Worm (Caenorhabditis elegans) whole organism, young adult: ENCODE measurements around the gene cope-1.
A peak's percentile ranks its signal among the peaks of the same experiment; 100 is the strongest.

Source experiments
- F10E7.11 ChIP-seq: sonication (generic microtip); optimal IDR thresholded peaks from 2 replicates; lab custom pipeline; 2017; ENCODE audit warnings: mild to moderate bottlenecking, missing genetic modification characterization, moderate library complexity, missing compliant biosample characterization
- F33H1.4 ChIP-seq: fragments of 200-800 bp; sonication (Bioruptor generic); IDR thresholded peaks from 2 replicates; pipeline ENCODE4 v1.3.6; 2022; ENCODE audit warnings: missing genetic modification reagents, missing genetic modification characterization, missing compliant biosample characterization
- K11D2.4 ChIP-seq: fragments of 200-800 bp; sonication (Bioruptor generic); IDR thresholded peaks from 2 replicates; pipeline ENCODE4 v1.3.6; 2022; ENCODE audit warnings: missing genetic modification reagents, missing genetic modification characterization, missing compliant biosample characterization
- T07F8.4 ChIP-seq: sonication (generic microtip); optimal IDR thresholded peaks from 2 replicates; lab custom pipeline; 2016; ENCODE audit warnings: mild to moderate bottlenecking, missing genetic modification characterization, moderate library complexity, missing compliant biosample characterization
- Y53F4B.3 ChIP-seq: fragments of 200-800 bp; sonication (Bioruptor generic); IDR thresholded peaks from 2 replicates; pipeline ENCODE4 v1.3.6; 2022; ENCODE audit warnings: missing genetic modification reagents, missing genetic modification characterization, missing compliant biosample characterization
- Y95B8A.8 ChIP-seq: fragments of 200-800 bp; sonication (Bioruptor generic); IDR thresholded peaks from 2 replicates; pipeline ENCODE4 v1.3.6; 2022; ENCODE audit warnings: missing genetic modification reagents, missing genetic modification characterization, missing compliant biosample characterization
- akir-1 ChIP-seq: fragments of 200-800 bp; sonication (Bioruptor generic); optimal IDR thresholded peaks from 2 replicates; lab custom pipeline; 2018; ENCODE audit warnings: mild to moderate bottlenecking, missing genetic modification characterization, moderate library complexity, missing compliant biosample characterization
- aptf-3 ChIP-seq: fragments of 200-800 bp; sonication (Bioruptor generic); IDR thresholded peaks from 2 replicates; pipeline ENCODE4 v1.3.6; 2022; ENCODE audit warnings: missing genetic modification characterization, missing compliant biosample characterization
- athp-1 ChIP-seq: sonication (generic microtip); optimal IDR thresholded peaks from 2 replicates; lab custom pipeline; 2017; ENCODE audit warnings: mild to moderate bottlenecking, missing genetic modification characterization, missing compliant biosample characterization
- attf-3 ChIP-seq: fragments of 200-800 bp; sonication (Bioruptor generic); conservative IDR thresholded peaks from 2 replicates; pipeline ENCODE4 v1.3.6; 2022; ENCODE audit warnings: missing genetic modification reagents, missing genetic modification characterization, missing compliant biosample characterization
- bed-1 ChIP-seq: fragments of 200-800 bp; sonication (Bioruptor generic); IDR thresholded peaks from 2 replicates; pipeline ENCODE4 v1.3.6; 2022; ENCODE audit warnings: missing genetic modification reagents, missing genetic modification characterization, missing compliant biosample characterization
- cebp-2 ChIP-seq: fragments of 200-800 bp; sonication (Bioruptor generic); IDR thresholded peaks from 2 replicates; pipeline ENCODE4 v1.3.6; 2022; ENCODE audit warnings: missing genetic modification characterization, missing compliant biosample characterization
- ceh-100 ChIP-seq: fragments of 200-800 bp; sonication (Bioruptor generic); IDR thresholded peaks from 2 replicates; pipeline ENCODE4 v1.3.6; 2022; ENCODE audit warnings: missing genetic modification reagents, missing genetic modification characterization, missing compliant biosample characterization
- ceh-40 ChIP-seq: fragments of 200-800 bp; sonication (Bioruptor generic); IDR thresholded peaks from 2 replicates; pipeline ENCODE4 v1.3.6; 2022; ENCODE audit warnings: missing genetic modification characterization, missing compliant biosample characterization
- dox-1 ChIP-seq: fragments of 200-800 bp; sonication (Bioruptor generic); IDR thresholded peaks from 2 replicates; pipeline ENCODE4 v1.3.6; 2022; ENCODE audit warnings: missing genetic modification reagents, missing genetic modification characterization, missing compliant biosample characterization
- dpl-1 ChIP-seq: fragments of 150-350 bp; optimal IDR thresholded peaks from 2 replicates; lab custom pipeline; 2014; ENCODE audit warnings: missing biosample characterization, missing genetic modification reagents, missing genetic modification characterization
- efl-1 ChIP-seq: fragments of 150-350 bp; optimal IDR thresholded peaks from 2 replicates; lab custom pipeline; 2014; ENCODE audit warnings: missing biosample characterization, missing genetic modification reagents, missing genetic modification characterization
- egl-18 ChIP-seq: fragments of 200-800 bp; sonication (Bioruptor generic); IDR thresholded peaks from 2 replicates; pipeline ENCODE4 v1.3.6; 2022; ENCODE audit warnings: missing genetic modification reagents, missing genetic modification characterization, missing compliant biosample characterization
- egrh-3 ChIP-seq: fragments of 200-800 bp; sonication (Bioruptor generic); IDR thresholded peaks from 2 replicates; pipeline ENCODE4 v1.3.6; 2022; ENCODE audit warnings: missing genetic modification reagents, missing genetic modification characterization, missing compliant biosample characterization
- ekl-4 ChIP-seq: fragments of 200-800 bp; sonication (Bioruptor generic); IDR thresholded peaks from 2 replicates; pipeline ENCODE4 v1.3.6; 2022; ENCODE audit warnings: missing genetic modification reagents, missing genetic modification characterization, missing compliant biosample characterization
- gei-17 ChIP-seq: fragments of 200-800 bp; sonication (Bioruptor generic); optimal IDR thresholded peaks from 2 replicates; lab custom pipeline; 2018; ENCODE audit warnings: mild to moderate bottlenecking, missing genetic modification characterization, missing compliant biosample characterization
- hlh-26 ChIP-seq: fragments of 200-800 bp; sonication (Bioruptor generic); conservative IDR thresholded peaks from 2 replicates; pipeline ENCODE4 v1.3.6; 2022; ENCODE audit warnings: missing genetic modification reagents, missing genetic modification characterization, missing compliant biosample characterization
- hmg-1.2 ChIP-seq: fragments of 200-800 bp; sonication (Bioruptor generic); IDR thresholded peaks from 2 replicates; pipeline ENCODE4 v1.3.6; 2022; ENCODE audit warnings: missing genetic modification reagents, missing genetic modification characterization, missing compliant biosample characterization
- hsf-1 ChIP-seq: fragments of 200-800 bp; sonication (Bioruptor generic); IDR thresholded peaks from 2 replicates; pipeline ENCODE4 v1.3.6; 2022; ENCODE audit warnings: missing genetic modification reagents, missing genetic modification characterization, missing compliant biosample characterization
- let-607 ChIP-seq, 2 experiments: fragments of 200-800 bp in 1 of 2; sonication (Bioruptor generic) in 1 of 2; sonication (generic microtip) in 1 of 2; optimal IDR thresholded peaks; 2 replicates each; lab custom pipeline; 2016 to 2018; ENCODE audit warnings: mild to moderate bottlenecking in 2 of 2, missing compliant biosample characterization in 2 of 2, missing genetic modification characterization in 2 of 2, moderate library complexity in 2 of 2, missing genotype in 1 of 2
- lin-35 ChIP-seq, 3 experiments: fragments of 150-350 bp in 2 of 3; sonication (generic microtip) in 1 of 3; optimal IDR thresholded peaks; 2 replicates each; lab custom pipeline; 2014 to 2018; ENCODE audit warnings: missing biosample characterization in 3 of 3, missing genetic modification characterization in 3 of 3, missing genetic modification reagents in 3 of 3
- lin-54 ChIP-seq: fragments of 200-800 bp; sonication (Bioruptor generic); optimal IDR thresholded peaks from 2 replicates; lab custom pipeline; 2018; ENCODE audit warnings: mild to moderate bottlenecking, missing genetic modification characterization, missing compliant biosample characterization
- madf-3 ChIP-seq: fragments of 200-800 bp; sonication (Bioruptor generic); IDR thresholded peaks from 2 replicates; pipeline ENCODE4 v1.3.6; 2022; ENCODE audit warnings: missing genetic modification reagents, missing genetic modification characterization, missing compliant biosample characterization
- madf-6 ChIP-seq: fragments of 200-800 bp; sonication (Bioruptor generic); IDR thresholded peaks from 2 replicates; pipeline ENCODE4 v1.3.6; 2022; ENCODE audit warnings: missing genetic modification reagents, missing genetic modification characterization, missing compliant biosample characterization
- mcd-1 ChIP-seq: fragments of 200-800 bp; sonication (Bioruptor generic); IDR thresholded peaks from 2 replicates; pipeline ENCODE4 v1.3.6; 2022; ENCODE audit warnings: missing genetic modification reagents, missing genetic modification characterization, missing compliant biosample characterization
- mes-4 ChIP-seq: sonication (generic microtip); optimal IDR thresholded peaks from 2 replicates; lab custom pipeline; 2016; ENCODE audit warnings: missing genotype, missing genetic modification characterization, missing compliant biosample characterization
- nfyb-1 ChIP-seq: fragments of 200-800 bp; sonication (Bioruptor generic); IDR thresholded peaks from 2 replicates; pipeline ENCODE4 v1.3.6; 2022; ENCODE audit warnings: missing genetic modification reagents, missing genetic modification characterization, missing compliant biosample characterization
- nhr-80 ChIP-seq: sonication (generic microtip); optimal IDR thresholded peaks from 2 replicates; lab custom pipeline; 2016; ENCODE audit warnings: missing genetic modification characterization, missing compliant biosample characterization
- pbrm-1 ChIP-seq: fragments of 200-800 bp; sonication (Bioruptor generic); IDR thresholded peaks from 2 replicates; pipeline ENCODE4 v1.3.6; 2022; ENCODE audit warnings: missing genetic modification reagents, missing genetic modification characterization, missing compliant biosample characterization
- rcor-1 ChIP-seq: fragments of 200-800 bp; sonication (Bioruptor generic); IDR thresholded peaks from 2 replicates; pipeline ENCODE4 v1.3.6; 2022; ENCODE audit warnings: missing genetic modification reagents, missing genetic modification characterization, missing compliant biosample characterization
- snpc-1.3 ChIP-seq: sonication (generic microtip); optimal IDR thresholded peaks from 2 replicates; lab custom pipeline; 2017; ENCODE audit warnings: missing genetic modification characterization, mild to moderate bottlenecking, missing compliant biosample characterization, antibody characterized with exemption, moderate library complexity, missing genotype, missing genetic modification reagents; ENCODE audit not compliant: insufficient read depth
- snpc-4 ChIP-seq, 5 experiments: fragments of 150-350 bp in 1 of 5; sonication (generic microtip) in 4 of 5; optimal IDR thresholded peaks; 2 replicates each; lab custom pipeline; 2014 to 2018; ENCODE audit warnings: missing genetic modification characterization in 5 of 5, missing biosample characterization in 3 of 5, antibody characterized with exemption in 2 of 5, mild to moderate bottlenecking in 2 of 5, missing compliant biosample characterization in 2 of 5, missing genotype in 2 of 5, moderate library complexity in 2 of 5, missing genetic modification reagents in 1 of 5
- somi-1 ChIP-seq: fragments of 200-800 bp; sonication (Bioruptor generic); optimal IDR thresholded peaks from 2 replicates; lab custom pipeline; 2018; ENCODE audit warnings: mild to moderate bottlenecking, missing genetic modification characterization, missing compliant biosample characterization
- tlf-1 ChIP-seq: fragments of 200-800 bp; sonication (Bioruptor generic); optimal IDR thresholded peaks from 2 replicates; lab custom pipeline; 2018; ENCODE audit warnings: mild to moderate bottlenecking, missing genetic modification characterization, missing compliant biosample characterization
- ztf-6 ChIP-seq: fragments of 200-800 bp; sonication (Bioruptor generic); IDR thresholded peaks from 2 replicates; pipeline ENCODE4 v1.3.6; 2022; ENCODE audit warnings: missing genetic modification reagents, missing genetic modification characterization, missing compliant biosample characterization

cope-1 gene

ce11 chrIII:13435570-13435969 lies 9.5 kb downstream of the cope-1 start, which contains the start of gene F45G2.8:
F45G2.8 (minus strand) TSS chrIII:13435670.
- TF ChIP-seq efl-1 (GFP tag; lab: Kevin White, UChicago) (no peak), hlh-26 (no peak), egrh-3 (GFP tag; lab: Robert Waterston, UW) (no peak), athp-1 (tag; lab: Kevin White, UChicago) (no peak), akir-1 (GFP tag; lab: Kevin White, UChicago) (no peak), attf-3 (GFP tag; lab: Robert Waterston, UW) (no peak), aptf-3 (GFP tag; lab: Robert Waterston, UW) (no peak), mes-4 (tag; lab: Kevin White, UChicago) (no peak), nfyb-1 (GFP tag; lab: Robert Waterston, UW) (no peak), ztf-6 (GFP tag; lab: Robert Waterston, UW) (no peak), T07F8.4 (tag; lab: Kevin White, UChicago) (no peak), dox-1 (no peak), F10E7.11 (tag; lab: Kevin White, UChicago) (no peak), somi-1 (GFP tag; lab: Kevin White, UChicago) (no peak), K11D2.4 (GFP tag; lab: Robert Waterston, UW) (no peak), Y53F4B.3 (no peak)

ce11 chrIII:13436843-13437242 lies 10.8 kb downstream of the cope-1 start, which contains the start of gene F45G2.9:
F45G2.9 (minus strand) TSS chrIII:13436943.
- no peak for TF ChIP-seq let-607 (tag; optimal IDR thresholded peaks at IDR 0.05; lab: Kevin White, UChicago)
- no peak for TF ChIP-seq snpc-4 (GFP tag; optimal IDR thresholded peaks at IDR 0.05; lab: Kevin White, UChicago)
- TF ChIP-seq snpc-4 (tag; optimal IDR thresholded peaks at IDR 0.05; lab: Kevin White, UChicago) = no peak
- TF ChIP-seq egl-18 (GFP tag; lab: Robert Waterston, UW) = no peak
- TF ChIP-seq ceh-40 (GFP tag; lab: Robert Waterston, UW) = no peak
- no peak for TF ChIP-seq rcor-1 (GFP tag; lab: Robert Waterston, UW)
- TF ChIP-seq gei-17 (GFP tag; lab: Kevin White, UChicago) = no peak
- no peak for TF ChIP-seq hsf-1
- no peak for TF ChIP-seq snpc-1.3 (tag; lab: Kevin White, UChicago)
- no peak for TF ChIP-seq nhr-80
- no peak for TF ChIP-seq aptf-3 (GFP tag; lab: Robert Waterston, UW)

DNA sequence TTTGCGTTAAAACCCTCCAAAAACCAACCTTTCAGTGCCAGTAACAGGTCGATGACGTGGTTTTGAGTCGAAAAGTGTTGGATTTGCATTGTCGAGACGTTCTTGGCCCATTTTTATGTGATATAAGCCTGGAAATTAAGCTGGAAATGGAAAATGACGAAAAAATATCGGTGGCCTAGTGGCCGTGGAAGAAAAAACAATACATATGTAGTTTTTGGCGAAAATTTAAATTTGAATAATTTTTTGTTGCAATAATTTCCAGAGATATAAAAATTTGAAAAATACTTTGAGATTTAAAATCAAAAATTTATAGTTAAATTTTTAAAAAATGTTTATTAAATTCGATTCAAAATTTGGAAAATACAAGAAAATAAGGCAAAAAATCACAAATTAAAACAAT lies 13.4 kb downstream of the cope-1 start, which contains the start of gene ciao-2B:
Gene ciao-2B (minus strand): TSS at position 130 of the 400 bp plus-strand sequence.
- TF ChIP-seq rcor-1 (GFP tag; lab: Robert Waterston, UW) (no peak), ceh-100 (GFP tag; lab: Robert Waterston, UW) (no peak), lin-35 (GFP tag; optimal IDR thresholded peaks at IDR 0.05; lab: Kevin White, UChicago) (peak in 1 of 3 experiments; percentile 64), tlf-1 (GFP tag; lab: Kevin White, UChicago) (no peak), hsf-1 (0 out of 2 replicates have a peak, but pooled peaks have one; percentile 11), lin-54 (GFP tag; lab: Kevin White, UChicago) (peak; percentile 39), dpl-1 (GFP tag; lab: Kevin White, UChicago) (no peak), hlh-26 (no peak)

ce11 chrIII:13446865-13447264 lies 20.8 kb downstream of the cope-1 start:
- TF ChIP-seq hsf-1 = peak; percentile 91

- TF ChIP-seq cebp-2 = peak; percentile 18; the same call in 1 of the 2 replicates
- TF ChIP-seq pbrm-1 (GFP tag; lab: Robert Waterston, UW) = peak; percentile 90
- peak; percentile 69 for TF ChIP-seq egrh-3 (GFP tag; lab: Robert Waterston, UW)
- TF ChIP-seq mcd-1 (GFP tag; lab: Robert Waterston, UW) = peak; percentile 32; the same call in 1 of the 2 replicates
- 0 out of 2 replicates have a peak, but pooled peaks have one; percentile 12 for TF ChIP-seq hmg-1.2
- TF ChIP-seq ceh-40 (GFP tag; lab: Robert Waterston, UW) = peak; percentile 93
- 0 out of 2 replicates have a peak, but pooled peaks have one; percentile 45 for TF ChIP-seq bed-1 (GFP tag; lab: Robert Waterston, UW)
- peak; percentile 81 for TF ChIP-seq Y53F4B.3
- peak; percentile 47; the same call in 1 of the 2 replicates for TF ChIP-seq Y95B8A.8 (GFP tag; lab: Robert Waterston, UW)
- TF ChIP-seq dox-1 = peak; percentile 99
- peak; percentile 40; the same call in 1 of the 2 replicates for TF ChIP-seq F33H1.4 (GFP tag; lab: Robert Waterston, UW)
- peak; percentile 96 for TF ChIP-seq aptf-3 (GFP tag; lab: Robert Waterston, UW)
- peak; percentile 65 for TF ChIP-seq madf-6 (GFP tag; lab: Robert Waterston, UW)
- peak; percentile 87 for TF ChIP-seq nfyb-1 (GFP tag; lab: Robert Waterston, UW)
- TF ChIP-seq ekl-4 (GFP tag; lab: Robert Waterston, UW) = peak; percentile 87
- TF ChIP-seq madf-3 (GFP tag; lab: Robert Waterston, UW) = 0 out of 2 replicates have a peak, but pooled peaks have one; percentile 7
These were observed 21.4 kb downstream of the cope-1 start for ce11 chrIII:13447439-13447838.
